Fruit fly (Drosophila melanogaster) whole organism, embryonic: Measurements from ENCODE around the gene Prosbeta6.

Source experiments
- Abd-B ChIP-seq: fragments of 200-800 bp; sonication (Bioruptor generic); optimal IDR thresholded peaks from 2 replicates; lab custom pipeline; 2018; ENCODE audit warnings: missing biosample characterization, mild to moderate bottlenecking, missing genetic modification characterization, moderate library complexity
- Adf1 ChIP-seq: fragments of 200-800 bp; sonication (Bioruptor generic); IDR thresholded peaks from 2 replicates; pipeline ENCODE4 v1.3.6; 2022; ENCODE audit warnings: missing biosample characterization, missing genetic modification characterization
- Atf3 ChIP-seq: fragments of 200-800 bp; sonication (Bioruptor generic); optimal IDR thresholded peaks from 3 replicates; lab custom pipeline; 2016; ENCODE audit warnings: missing biosample characterization, missing genetic modification characterization
- Awh ChIP-seq: fragments of 200-800 bp; sonication (Bioruptor generic); IDR thresholded peaks from 2 replicates; pipeline ENCODE4, ENCODE4 v1.3.6; 2022; ENCODE audit warnings: missing biosample characterization, missing genetic modification characterization
- CG10274 ChIP-seq: fragments of 200-800 bp; sonication (Bioruptor generic); optimal IDR thresholded peaks from 3 replicates; lab custom pipeline; 2017; ENCODE audit warnings: missing biosample characterization, mild to moderate bottlenecking, missing genetic modification characterization
- CG10366 ChIP-seq: fragments of 200-800 bp; sonication (Bioruptor generic); IDR thresholded peaks from 2 replicates; pipeline ENCODE4 v1.3.6; 2022; ENCODE audit warnings: missing biosample characterization, missing genetic modification characterization
- CG11456 ChIP-seq: fragments of 200-800 bp; sonication (Bioruptor generic); IDR thresholded peaks from 3 replicates; pipeline ENCODE4 v1.3.6; 2022; ENCODE audit warnings: missing biosample characterization, missing genetic modification characterization
- CG12071 ChIP-seq: fragments of 200-800 bp; sonication (Bioruptor generic); optimal IDR thresholded peaks from 3 replicates; lab custom pipeline; 2018; ENCODE audit warnings: missing biosample characterization, mild to moderate bottlenecking, missing genetic modification characterization
- CG12769 ChIP-seq: fragments of 200-800 bp; sonication (Bioruptor generic); optimal IDR thresholded peaks from 2 replicates; lab custom pipeline; 2019; ENCODE audit warnings: missing biosample characterization, mild to moderate bottlenecking, missing genetic modification characterization, moderate library complexity
- CG12942 ChIP-seq: fragments of 200-800 bp; sonication (Bioruptor generic); optimal IDR thresholded peaks from 3 replicates; lab custom pipeline; 2016; ENCODE audit warnings: missing biosample characterization, missing genetic modification characterization
- CG15601 ChIP-seq: fragments of 200-800 bp; sonication (Bioruptor generic); optimal IDR thresholded peaks from 3 replicates; lab custom pipeline; 2019; ENCODE audit warnings: missing biosample characterization, mild to moderate bottlenecking, missing genetic modification characterization, moderate library complexity
- CG16863 ChIP-seq: fragments of 200-800 bp; sonication (Bioruptor generic); optimal IDR thresholded peaks from 3 replicates; lab custom pipeline; 2016; ENCODE audit warnings: missing biosample characterization, missing genetic modification characterization
- CG17829 ChIP-seq: fragments of 200-800 bp; optimal IDR thresholded peaks from 2 replicates; lab custom pipeline; 2019; ENCODE audit warnings: missing biosample characterization, mild to moderate bottlenecking, missing genetic modification characterization, moderate library complexity
- CG2199 ChIP-seq: fragments of 200-800 bp; sonication (Bioruptor generic); IDR thresholded peaks from 3 replicates; pipeline ENCODE4 v1.3.6; 2022; ENCODE audit warnings: missing biosample characterization, missing genetic modification characterization
- CG3163 ChIP-seq: fragments of 200-800 bp; sonication (Bioruptor generic); optimal IDR thresholded peaks from 3 replicates; lab custom pipeline; 2016; ENCODE audit warnings: missing biosample characterization, missing genetic modification characterization
- CG42726 ChIP-seq: fragments of 200-800 bp; sonication (Bioruptor generic); IDR thresholded peaks from 2 replicates; pipeline ENCODE4 v1.3.6; 2022; ENCODE audit warnings: missing biosample characterization, missing genetic modification characterization; ENCODE audit not compliant: partially characterized antibody
- CG4360 ChIP-seq: fragments of 200-800 bp; sonication (Bioruptor generic); IDR thresholded peaks from 2 replicates; pipeline ENCODE4 v1.3.6; 2022; ENCODE audit warnings: missing biosample characterization, missing genetic modification characterization
- CG43689 ChIP-seq: fragments of 200-800 bp; sonication (Bioruptor generic); IDR thresholded peaks from 2 replicates; pipeline ENCODE4 v1.3.6; 2022; ENCODE audit warnings: missing biosample characterization, missing genetic modification characterization
- CG6813 ChIP-seq: fragments of 200-800 bp; sonication (Bioruptor generic); optimal IDR thresholded peaks from 2 replicates; lab custom pipeline; 2017; ENCODE audit warnings: missing biosample characterization, missing genetic modification characterization, mild to moderate bottlenecking, moderate library complexity, missing genetic modification reagents
- CG9727 ChIP-seq: fragments of 200-800 bp; sonication (Bioruptor generic); optimal IDR thresholded peaks from 3 replicates; lab custom pipeline; 2017; ENCODE audit warnings: missing biosample characterization, mild to moderate bottlenecking, missing genetic modification characterization
- Deaf1 ChIP-seq: fragments of 200-800 bp; optimal IDR thresholded peaks from 3 replicates; lab custom pipeline; 2019; ENCODE audit warnings: missing biosample characterization, mild to moderate bottlenecking, missing genetic modification characterization, moderate library complexity
- Dref ChIP-seq: fragments of 200-800 bp; sonication (Bioruptor generic); IDR thresholded peaks from 2 replicates; pipeline ENCODE4 v1.3.6; 2022; ENCODE audit warnings: missing biosample characterization, missing genetic modification characterization
- E2f1 ChIP-seq: fragments of 200-800 bp; sonication (Bioruptor generic); IDR thresholded peaks from 2 replicates; pipeline ENCODE4 v1.3.6; 2022; ENCODE audit warnings: missing biosample characterization, missing genetic modification characterization
- HLH54F ChIP-seq: fragments of 200-800 bp; sonication (Bioruptor generic); optimal IDR thresholded peaks from 3 replicates; lab custom pipeline; 2016; ENCODE audit warnings: missing biosample characterization, missing genetic modification characterization
- Hey ChIP-seq: fragments of 200-800 bp; sonication (Bioruptor generic); optimal IDR thresholded peaks from 3 replicates; lab custom pipeline; 2018; ENCODE audit warnings: missing biosample characterization, mild to moderate bottlenecking, missing genetic modification characterization
- HmgD ChIP-seq: fragments of 200-800 bp; sonication (Bioruptor generic); optimal IDR thresholded peaks from 3 replicates; lab custom pipeline; 2016; ENCODE audit warnings: missing biosample characterization, missing genetic modification characterization
- Hr78 ChIP-seq, 2 experiments: fragments of 200-800 bp in 1 of 2; fragments of >200 bp in 1 of 2; sonication (Bioruptor generic) in 1 of 2; optimal IDR thresholded peaks; 2 replicates each; lab custom pipeline; 2017 to 2019; ENCODE audit warnings: missing biosample characterization in 2 of 2, missing genetic modification characterization in 2 of 2, mild to moderate bottlenecking in 1 of 2, moderate library complexity in 1 of 2
- Lpt ChIP-seq: fragments of >200 bp; optimal IDR thresholded peaks from 2 replicates; lab custom pipeline; 2018; ENCODE audit warnings: missing biosample characterization, missing genetic modification characterization
- Meics ChIP-seq: fragments of 200-800 bp; sonication (Bioruptor generic); optimal IDR thresholded peaks from 2 replicates; lab custom pipeline; 2017; ENCODE audit warnings: missing biosample characterization, mild to moderate bottlenecking, missing genetic modification characterization
- NC2α ChIP-seq: fragments of 200-800 bp; sonication (Bioruptor generic); optimal IDR thresholded peaks from 2 replicates; lab custom pipeline; 2016; ENCODE audit warnings: missing biosample characterization, missing genetic modification characterization
- Ptx1 ChIP-seq: fragments of 200-800 bp; sonication (Bioruptor generic); IDR thresholded peaks from 2 replicates; pipeline ENCODE4 v1.3.6; 2022; ENCODE audit warnings: missing biosample characterization, missing genetic modification characterization
- fd3F ChIP-seq: fragments of 200-800 bp; sonication (Bioruptor generic); optimal IDR thresholded peaks from 2 replicates; lab custom pipeline; 2018; ENCODE audit warnings: missing biosample characterization, mild to moderate bottlenecking, missing genetic modification characterization, moderate library complexity
- ham ChIP-seq: fragments of 200-800 bp; sonication (Bioruptor generic); IDR thresholded peaks from 2 replicates; pipeline ENCODE4 v1.3.6; 2022; ENCODE audit warnings: missing biosample characterization, missing genetic modification characterization
- hkb ChIP-seq, 2 experiments: fragments of 200-800 bp in 1 of 2; fragments of >200 bp in 1 of 2; sonication (Bioruptor generic) in 1 of 2; IDR thresholded peaks in 1 of 2; optimal IDR thresholded peaks in 1 of 2; 2 replicates each; pipeline versions ENCODE4 v1.3.6 to Lab custom; 2017 to 2022; ENCODE audit warnings: missing biosample characterization in 1 of 2, missing genetic modification characterization in 1 of 2
- maf-S ChIP-seq: fragments of 200-800 bp; sonication (Bioruptor generic); optimal IDR thresholded peaks from 2 replicates; lab custom pipeline; 2016; ENCODE audit warnings: missing biosample characterization, missing genetic modification characterization
- mld ChIP-seq: fragments of 200-800 bp; sonication (Bioruptor generic); IDR thresholded peaks from 3 replicates; pipeline ENCODE4 v1.3.6; 2022; ENCODE audit warnings: missing biosample characterization, missing genetic modification characterization; ENCODE audit not compliant: partially characterized antibody
- nom ChIP-seq: fragments of 200-800 bp; sonication (Bioruptor generic); optimal IDR thresholded peaks from 2 replicates; lab custom pipeline; 2017; ENCODE audit warnings: missing biosample characterization, missing genetic modification characterization, mild to moderate bottlenecking, moderate library complexity, missing genetic modification reagents
- pb ChIP-seq: fragments of 200-800 bp; sonication (Bioruptor generic); optimal IDR thresholded peaks from 3 replicates; lab custom pipeline; 2016; ENCODE audit warnings: missing biosample characterization, missing genetic modification characterization
- phol ChIP-seq: fragments of 200-800 bp; sonication (Bioruptor generic); optimal IDR thresholded peaks from 3 replicates; lab custom pipeline; 2018; ENCODE audit warnings: missing biosample characterization, mild to moderate bottlenecking, missing genetic modification characterization, moderate library complexity
- rib ChIP-seq: fragments of 200-800 bp; sonication (Bioruptor generic); IDR thresholded peaks from 2 replicates; pipeline ENCODE4 v1.3.6; 2022; ENCODE audit warnings: missing biosample characterization, missing genetic modification characterization
- ro ChIP-seq: fragments of 200-800 bp; sonication (Bioruptor generic); IDR thresholded peaks from 2 replicates; pipeline ENCODE4 v1.3.6; 2022; ENCODE audit warnings: missing biosample characterization, missing genetic modification characterization
- sisA ChIP-seq: fragments of 200-800 bp; sonication (Bioruptor generic); IDR thresholded peaks from 2 replicates; pipeline ENCODE4 v1.3.6; 2022; ENCODE audit warnings: missing biosample characterization, missing genetic modification characterization
- slou ChIP-seq: fragments of 200-800 bp; sonication (Bioruptor generic); optimal IDR thresholded peaks from 3 replicates; lab custom pipeline; 2016; ENCODE audit warnings: missing biosample characterization, missing genetic modification characterization
- sob ChIP-seq: fragments of 200-800 bp; sonication (Bioruptor generic); IDR thresholded peaks from 2 replicates; pipeline ENCODE4 v1.3.6; 2022; ENCODE audit warnings: missing biosample characterization, missing genetic modification characterization
- ssp ChIP-seq: fragments of 200-800 bp; sonication (Bioruptor generic); IDR thresholded peaks from 2 replicates; pipeline ENCODE4 v1.3.6; 2022; ENCODE audit warnings: missing biosample characterization, missing genetic modification characterization
- stc ChIP-seq: fragments of 200-800 bp; sonication (Bioruptor generic); IDR thresholded peaks from 2 replicates; pipeline ENCODE4 v1.3.6; 2022; ENCODE audit warnings: missing biosample characterization, missing genetic modification characterization
- stwl ChIP-seq: fragments of 200-800 bp; sonication (Bioruptor generic); optimal IDR thresholded peaks from 3 replicates; lab custom pipeline; 2018; ENCODE audit warnings: missing biosample characterization, mild to moderate bottlenecking, missing genetic modification characterization, moderate library complexity
- tap ChIP-seq: fragments of 200-800 bp; optimal IDR thresholded peaks from 3 replicates; lab custom pipeline; 2019; ENCODE audit warnings: missing biosample characterization, mild to moderate bottlenecking, missing genetic modification characterization, moderate library complexity
- tgo ChIP-seq: fragments of 200-800 bp; sonication (Bioruptor generic); IDR thresholded peaks from 3 replicates; pipeline ENCODE4 v1.3.6; 2022; ENCODE audit warnings: missing biosample characterization, missing genetic modification characterization
- vfl ChIP-seq: fragments of 200-800 bp; sonication (Bioruptor generic); optimal IDR thresholded peaks from 2 replicates; lab custom pipeline; 2016; ENCODE audit warnings: missing biosample characterization, missing genetic modification characterization

The Prosbeta6 gene

dm6 chr3L:16647578-16648113 is 37.4 kb upstream of the Prosbeta6 start, which contains the start of gene Abl (continued):
- TF ChIP-seq CG17829 (tag; lab: Kevin White, UChicago) (peak; percentile 77), CG12942 (GFP tag; lab: Kevin White, UChicago) (peak; percentile 51), rib (GFP tag; lab: Robert Waterston, UW) (no peak), CG16863 (GFP tag; lab: Kevin White, UChicago) (peak; percentile 64), CG10366 (GFP tag; lab: Robert Waterston, UW) (peak; percentile 53), Ptx1 (GFP tag; lab: Robert Waterston, UW) (peak; percentile 42), HmgD (GFP tag; lab: Kevin White, UChicago) (peak; percentile 97), tgo (peak; percentile 39; the same call in 1 of the 3 replicates), CG12071 (GFP tag; lab: Kevin White, UChicago) (peak; percentile 33), HLH54F (GFP tag; lab: Kevin White, UChicago) (peak; percentile 85), hkb (optimal IDR thresholded peaks at IDR 0.05; lab: Kevin White, UChicago) (peak; percentile 26), hkb (GFP tag; IDR thresholded peaks at IDR 0.05; lab: Robert Waterston, UW) (peak; percentile 43; the same call in 1 of the 2 replicates), Meics (peak; percentile 40), CG4360 (GFP tag; lab: Robert Waterston, UW) (no peak), CG11456 (GFP tag; lab: Robert Waterston, UW) (peak; percentile 64; the same call in 1 of the 3 replicates), CG9727 (GFP tag; lab: Kevin White, UChicago) (peak; percentile 13), NC2α (peak; percentile 60), Deaf1 (tag; lab: Kevin White, UChicago) (peak; percentile 50), Lpt (no peak), tap (tag; lab: Kevin White, UChicago) (peak; percentile 41), sob (GFP tag; lab: Robert Waterston, UW) (peak; percentile 88), ham (GFP tag; lab: Robert Waterston, UW) (no peak), ssp (GFP tag; lab: Robert Waterston, UW) (peak; percentile 50; the same call in 1 of the 2 replicates), stwl (tag; lab: Kevin White, UChicago) (peak; percentile 97), vfl (GFP tag; lab: Kevin White, UChicago) (peak; percentile 89), Hr78 (GFP tag; optimal IDR thresholded peaks at IDR 0.05; lab: Kevin White, UChicago) (no peak), slou (GFP tag; lab: Kevin White, UChicago) (peak; percentile 29), stc (GFP tag; lab: Robert Waterston, UW) (peak; percentile 32; the same call in 1 of the 2 replicates), ro (GFP tag; lab: Robert Waterston, UW) (no peak), Abd-B (GFP tag; lab: Kevin White, UChicago) (peak; percentile 85), Adf1 (GFP tag; lab: Robert Waterston, UW) (0 out of 2 replicates have a peak, but pooled peaks have one; percentile 14), nom (GFP tag; lab: Kevin White, UChicago) (peak; percentile 70), CG3163 (GFP tag; lab: Kevin White, UChicago) (peak; percentile 75), Dref (GFP tag; lab: Robert Waterston, UW) (peak; percentile 93), maf-S (peak; percentile 77), phol (tag; lab: Kevin White, UChicago) (peak; percentile 80), Atf3 (GFP tag; lab: Kevin White, UChicago) (no peak), pb (GFP tag; lab: Kevin White, UChicago) (peak; percentile 29), CG2199 (GFP tag; lab: Robert Waterston, UW) (peak; percentile 54; the same call in 1 of the 3 replicates), CG43689 (GFP tag; lab: Robert Waterston, UW) (no peak), CG15601 (tag; lab: Kevin White, UChicago) (peak; percentile 80), CG12769 (tag; lab: Kevin White, UChicago) (peak; percentile 83), CG42726 (GFP tag; lab: Robert Waterston, UW) (peak; percentile 89), Hey (tag; lab: Kevin White, UChicago) (no peak), fd3F (GFP tag; lab: Kevin White, UChicago) (peak; percentile 25), sisA (GFP tag; lab: Robert Waterston, UW) (peak; percentile 34; the same call in 1 of the 2 replicates), Awh (GFP tag; lab: Robert Waterston, UW) (no peak), CG6813 (GFP tag; lab: Kevin White, UChicago) (no peak), E2f1 (GFP tag; lab: Robert Waterston, UW) (peak; percentile 29; the same call in 1 of the 2 replicates), mld (GFP tag; lab: Robert Waterston, UW) (peak; percentile 62; the same call in 1 of the 3 replicates), CG10274 (GFP tag; lab: Kevin White, UChicago) (no peak)
